Fruit fly (Drosophila melanogaster) whole organism, embryonic: ENCODE results near the gene Tip60.

ENCODE experiments used
- Antp ChIP-seq: fragments of 200-800 bp; sonication (Bioruptor generic); optimal IDR thresholded peaks from 3 replicates; lab custom pipeline; 2016; ENCODE audit warnings: missing biosample characterization, missing genetic modification characterization
- Awh ChIP-seq: fragments of 200-800 bp; sonication (Bioruptor generic); IDR thresholded peaks from 2 replicates; pipeline ENCODE4, ENCODE4 v1.3.6; 2022; ENCODE audit warnings: missing biosample characterization, missing genetic modification characterization
- Bgb ChIP-seq: fragments of 200-800 bp; sonication (Bioruptor generic); IDR thresholded peaks from 2 replicates; pipeline ENCODE4 v1.3.6; 2022; ENCODE audit warnings: missing biosample characterization, missing genetic modification characterization; ENCODE audit not compliant: partially characterized antibody
- CG12104 ChIP-seq: fragments of 200-800 bp; sonication (Bioruptor generic); optimal IDR thresholded peaks from 3 replicates; lab custom pipeline; 2016; ENCODE audit warnings: missing biosample characterization, missing genetic modification characterization
- CG12391 ChIP-seq: fragments of 200-800 bp; sonication (Bioruptor generic); optimal IDR thresholded peaks from 3 replicates; lab custom pipeline; 2018; ENCODE audit warnings: missing biosample characterization, mild to moderate bottlenecking, missing genetic modification characterization, moderate library complexity
- CG12659 ChIP-seq: fragments of 200-800 bp; sonication (Bioruptor generic); optimal IDR thresholded peaks from 3 replicates; lab custom pipeline; 2017; ENCODE audit warnings: mild to moderate bottlenecking, missing biosample characterization, missing genetic modification reagents, missing genetic modification characterization
- CG13123 ChIP-seq: fragments of 200-800 bp; sonication (Bioruptor generic); optimal IDR thresholded peaks from 2 replicates; lab custom pipeline; 2016; ENCODE audit warnings: missing biosample characterization, missing genetic modification characterization
- CG1603 ChIP-seq: fragments of 200-800 bp; sonication (Bioruptor generic); optimal IDR thresholded peaks from 2 replicates; lab custom pipeline; 2019; ENCODE audit warnings: missing biosample characterization, mild to moderate bottlenecking, missing genetic modification characterization, moderate library complexity
- CG1647 ChIP-seq: fragments of 200-800 bp; sonication (Bioruptor generic); optimal IDR thresholded peaks from 3 replicates; lab custom pipeline; 2016; ENCODE audit warnings: missing biosample characterization, missing genetic modification characterization
- CG18619 ChIP-seq: fragments of 200-800 bp; sonication (Bioruptor generic); optimal IDR thresholded peaks from 3 replicates; lab custom pipeline; 2017; ENCODE audit warnings: missing biosample characterization, mild to moderate bottlenecking, missing genetic modification characterization
- CG2120 ChIP-seq: fragments of 200-800 bp; sonication (Bioruptor generic); optimal IDR thresholded peaks from 3 replicates; lab custom pipeline; 2016; ENCODE audit warnings: missing biosample characterization, missing genetic modification characterization
- CG30403 ChIP-seq: fragments of 200-800 bp; sonication (Bioruptor generic); optimal IDR thresholded peaks from 3 replicates; lab custom pipeline; 2016; ENCODE audit warnings: missing biosample characterization, missing genetic modification characterization
- CG31224 ChIP-seq: fragments of 200-800 bp; sonication (Bioruptor generic); IDR thresholded peaks from 2 replicates; pipeline ENCODE4 v1.3.6; 2022; ENCODE audit warnings: missing biosample characterization, missing genetic modification characterization
- CG31388 ChIP-seq: fragments of 200-800 bp; sonication (Bioruptor generic); optimal IDR thresholded peaks from 2 replicates; lab custom pipeline; 2016; ENCODE audit warnings: missing biosample characterization, missing genetic modification characterization
- CG31441 ChIP-seq: fragments of 200-800 bp; sonication (Bioruptor generic); IDR thresholded peaks from 2 replicates; pipeline ENCODE4 v1.3.6; 2022; ENCODE audit warnings: missing biosample characterization, missing genetic modification characterization
- CG3847 ChIP-seq: fragments of 200-800 bp; sonication (Bioruptor generic); IDR thresholded peaks from 2 replicates; pipeline ENCODE4 v1.3.6; 2022; ENCODE audit warnings: missing biosample characterization, missing genetic modification characterization
- CG3995 ChIP-seq: fragments of 200-800 bp; sonication (Bioruptor generic); optimal IDR thresholded peaks from 3 replicates; lab custom pipeline; 2016; ENCODE audit warnings: missing biosample characterization, missing genetic modification characterization
- CG42726 ChIP-seq: fragments of 200-800 bp; sonication (Bioruptor generic); IDR thresholded peaks from 2 replicates; pipeline ENCODE4 v1.3.6; 2022; ENCODE audit warnings: missing biosample characterization, missing genetic modification characterization; ENCODE audit not compliant: partially characterized antibody
- CG4282 ChIP-seq: fragments of 200-800 bp; sonication (Bioruptor generic); optimal IDR thresholded peaks from 2 replicates; lab custom pipeline; 2016; ENCODE audit warnings: missing biosample characterization, missing genetic modification characterization
- CG43689 ChIP-seq: fragments of 200-800 bp; sonication (Bioruptor generic); IDR thresholded peaks from 2 replicates; pipeline ENCODE4 v1.3.6; 2022; ENCODE audit warnings: missing biosample characterization, missing genetic modification characterization
- CG4424 ChIP-seq: fragments of 200-800 bp; sonication (Bioruptor generic); optimal IDR thresholded peaks from 3 replicates; lab custom pipeline; 2016; ENCODE audit warnings: missing biosample characterization, missing genetic modification characterization
- CG8359 ChIP-seq: fragments of 200-800 bp; sonication (Bioruptor generic); optimal IDR thresholded peaks from 2 replicates; lab custom pipeline; 2017; ENCODE audit warnings: missing biosample characterization, mild to moderate bottlenecking, missing genetic modification characterization, borderline replicate concordance
- CG9817 ChIP-seq: fragments of 200-800 bp; sonication (Bioruptor generic); optimal IDR thresholded peaks from 2 replicates; lab custom pipeline; 2018; ENCODE audit warnings: missing biosample characterization, mild to moderate bottlenecking, missing genetic modification characterization, moderate library complexity
- Deaf1 ChIP-seq: fragments of 200-800 bp; optimal IDR thresholded peaks from 3 replicates; lab custom pipeline; 2019; ENCODE audit warnings: missing biosample characterization, mild to moderate bottlenecking, missing genetic modification characterization, moderate library complexity
- Dp ChIP-seq: fragments of 200-800 bp; sonication (Bioruptor generic); optimal IDR thresholded peaks from 2 replicates; lab custom pipeline; 2018; ENCODE audit warnings: missing biosample characterization, mild to moderate bottlenecking, missing genetic modification characterization, moderate library complexity
- Med ChIP-seq: fragments of 200-800 bp; sonication (Bioruptor generic); peaks from one replicate; lab custom pipeline; 2016; ENCODE audit warnings: missing biosample characterization, missing genetic modification characterization, mild to moderate bottlenecking, inconsistent platforms, moderate library complexity
- Meics ChIP-seq: fragments of 200-800 bp; sonication (Bioruptor generic); optimal IDR thresholded peaks from 2 replicates; lab custom pipeline; 2017; ENCODE audit warnings: missing biosample characterization, mild to moderate bottlenecking, missing genetic modification characterization
- Myb ChIP-seq: fragments of 200-800 bp; sonication (Bioruptor generic); optimal IDR thresholded peaks from 2 replicates; lab custom pipeline; 2016; ENCODE audit warnings: missing biosample characterization, missing genetic modification characterization
- NC2β ChIP-seq: fragments of 200-800 bp; sonication (Bioruptor generic); optimal IDR thresholded peaks from 2 replicates; lab custom pipeline; 2016; ENCODE audit warnings: missing biosample characterization, missing genetic modification characterization
- PHDP ChIP-seq: fragments of 200-800 bp; sonication (Bioruptor generic); optimal IDR thresholded peaks from 3 replicates; lab custom pipeline; 2018; ENCODE audit warnings: missing biosample characterization, mild to moderate bottlenecking, missing genetic modification characterization, moderate library complexity
- Sry-δ ChIP-seq: fragments of 200-800 bp; sonication (Bioruptor generic); optimal IDR thresholded peaks from 2 replicates; lab custom pipeline; 2016; ENCODE audit warnings: missing biosample characterization, missing genetic modification characterization
- Stat92E ChIP-seq, 3 experiments: fragments of >200 bp in 2 of 3; fragments of 200-800 bp in 1 of 3; sonication (Bioruptor generic) in 1 of 3; optimal IDR thresholded peaks; 2 replicates each; lab custom pipeline; 2017 to 2019; ENCODE audit warnings: missing biosample characterization in 3 of 3, missing genetic modification characterization in 3 of 3, mild to moderate bottlenecking in 1 of 3, moderate library complexity in 1 of 3
- Xbp1 ChIP-seq: fragments of 200-800 bp; sonication (Bioruptor generic); optimal IDR thresholded peaks from 3 replicates; lab custom pipeline; 2016; ENCODE audit warnings: missing biosample characterization, mild to moderate bottlenecking, missing genetic modification characterization
- YL-1 ChIP-seq: fragments of 200-800 bp; sonication (Bioruptor generic); optimal IDR thresholded peaks from 3 replicates; lab custom pipeline; 2017; ENCODE audit warnings: missing biosample characterization, mild to moderate bottlenecking, missing genetic modification characterization
- ap ChIP-seq: fragments of 200-800 bp; sonication (Bioruptor generic); IDR thresholded peaks from 2 replicates; pipeline ENCODE4 v1.3.6; 2022; ENCODE audit warnings: missing biosample characterization, missing genetic modification characterization
- ara ChIP-seq: fragments of 200-800 bp; sonication (Bioruptor generic); IDR thresholded peaks from 2 replicates; pipeline ENCODE4 v1.3.6; 2022; ENCODE audit warnings: missing biosample characterization, missing genetic modification characterization
- ato ChIP-seq: fragments of 200-800 bp; sonication (Bioruptor generic); IDR thresholded peaks from 2 replicates; pipeline ENCODE4 v1.3.6; 2022; ENCODE audit warnings: missing biosample characterization, missing genetic modification characterization; ENCODE audit not compliant: partially characterized antibody
- croc ChIP-seq: fragments of 200-800 bp; sonication (Bioruptor generic); conservative IDR thresholded peaks from 3 replicates; pipeline ENCODE4 v1.3.6; 2022; ENCODE audit warnings: missing biosample characterization, missing genetic modification characterization
- dm ChIP-seq: fragments of 200-800 bp; sonication (Bioruptor generic); optimal IDR thresholded peaks from 3 replicates; lab custom pipeline; 2016; ENCODE audit warnings: missing biosample characterization, missing genetic modification characterization
- dysf ChIP-seq: fragments of 200-800 bp; sonication (Bioruptor generic); IDR thresholded peaks from 3 replicates; pipeline ENCODE4 v1.3.6; 2022; ENCODE audit warnings: missing biosample characterization, missing genetic modification characterization
- fd64A ChIP-seq: fragments of 200-800 bp; sonication (Bioruptor generic); optimal IDR thresholded peaks from 3 replicates; lab custom pipeline; 2018; ENCODE audit warnings: missing biosample characterization, mild to moderate bottlenecking, missing genetic modification characterization
- mld ChIP-seq: fragments of 200-800 bp; sonication (Bioruptor generic); IDR thresholded peaks from 3 replicates; pipeline ENCODE4 v1.3.6; 2022; ENCODE audit warnings: missing biosample characterization, missing genetic modification characterization; ENCODE audit not compliant: partially characterized antibody
- nau ChIP-seq: fragments of 200-800 bp; sonication (Bioruptor generic); optimal IDR thresholded peaks from 3 replicates; lab custom pipeline; 2017; ENCODE audit warnings: missing biosample characterization, mild to moderate bottlenecking, missing genetic modification characterization, missing genetic modification reagents
- pnt ChIP-seq: fragments of 200-800 bp; sonication (Bioruptor generic); optimal IDR thresholded peaks from 3 replicates; lab custom pipeline; 2016; ENCODE audit warnings: missing biosample characterization, missing genetic modification characterization
- run ChIP-seq: fragments of 200-800 bp; sonication (Bioruptor generic); optimal IDR thresholded peaks from 3 replicates; lab custom pipeline; 2018; ENCODE audit warnings: missing biosample characterization, mild to moderate bottlenecking, missing genetic modification characterization
- salm ChIP-seq: fragments of 200-800 bp; sonication (Bioruptor generic); optimal IDR thresholded peaks from 2 replicates; lab custom pipeline; 2018; ENCODE audit warnings: missing biosample characterization, mild to moderate bottlenecking, missing genetic modification characterization
- slp2 ChIP-seq: fragments of 200-800 bp; sonication (Bioruptor generic); optimal IDR thresholded peaks from 2 replicates; lab custom pipeline; 2016; ENCODE audit warnings: missing biosample characterization, missing genetic modification characterization
- toy ChIP-seq: fragments of 200-800 bp; sonication (Bioruptor generic); IDR thresholded peaks from 2 replicates; pipeline ENCODE4 v1.3.6; 2022; ENCODE audit warnings: missing biosample characterization, missing genetic modification characterization
- unpg ChIP-seq: fragments of 200-800 bp; sonication (Bioruptor generic); optimal IDR thresholded peaks from 3 replicates; lab custom pipeline; 2018; ENCODE audit warnings: missing biosample characterization, mild to moderate bottlenecking, missing genetic modification characterization, moderate library complexity
- usp ChIP-seq: fragments of >200 bp; optimal IDR thresholded peaks from 2 replicates; lab custom pipeline; 2017; ENCODE audit warnings: missing biosample characterization, missing genetic modification characterization
- zf30C ChIP-seq: fragments of 200-800 bp; sonication (Bioruptor generic); optimal IDR thresholded peaks from 3 replicates; lab custom pipeline; 2018; ENCODE audit warnings: missing biosample characterization, mild to moderate bottlenecking, missing genetic modification characterization

Gene Tip60

dm6 chrX:4113698-4114216 is 3.5 kb downstream of the Tip60 start, which contains the start of the genes dgt4 and Nsun2 (continued):
- TF ChIP-seq ato (GFP tag; lab: Robert Waterston, UW): no peak
- TF ChIP-seq Antp (GFP tag; lab: Kevin White, UChicago): peak; percentile 33
- TF ChIP-seq dysf (GFP tag; lab: Robert Waterston, UW): no peak
- no peak for TF ChIP-seq ara (GFP tag; lab: Robert Waterston, UW)
- no peak for TF ChIP-seq CG4282 (GFP tag; lab: Kevin White, UChicago)
- TF ChIP-seq Med: peak; percentile 64
- TF ChIP-seq CG8359: no peak
- 0 out of 2 replicates have a peak, but pooled peaks have one; percentile 13 for TF ChIP-seq CG31441 (GFP tag; lab: Robert Waterston, UW)
- no peak for TF ChIP-seq NC2β (GFP tag; lab: Kevin White, UChicago)
- no peak for TF ChIP-seq CG31224 (GFP tag; lab: Robert Waterston, UW)
- TF ChIP-seq CG1647 (GFP tag; lab: Kevin White, UChicago): no peak
- TF ChIP-seq CG18619 (GFP tag; lab: Kevin White, UChicago): no peak
- peak; percentile 36 for TF ChIP-seq CG30403 (GFP tag; lab: Kevin White, UChicago)
- no peak for TF ChIP-seq pnt (GFP tag; lab: Kevin White, UChicago)
- no peak for TF ChIP-seq toy (GFP tag; lab: Robert Waterston, UW)
- no peak for TF ChIP-seq slp2 (GFP tag; lab: Kevin White, UChicago)
- peak; percentile 49 for TF ChIP-seq Dp (GFP tag; lab: Kevin White, UChicago)
- peak; percentile 49 for TF ChIP-seq YL-1 (GFP tag; lab: Kevin White, UChicago)
- no peak for TF ChIP-seq Deaf1
- peak; percentile 37 for TF ChIP-seq CG2120
- no peak for TF ChIP-seq CG42726 (GFP tag; lab: Robert Waterston, UW)
- no peak for TF ChIP-seq Awh
- TF ChIP-seq Xbp1 (GFP tag; lab: Kevin White, UChicago): peak; percentile 26
- no peak for TF ChIP-seq nau (GFP tag; lab: Kevin White, UChicago)
- peak; percentile 40 for TF ChIP-seq CG1603
- TF ChIP-seq croc (GFP tag; lab: Robert Waterston, UW): no peak
- no peak for TF ChIP-seq zf30C (GFP tag; lab: Kevin White, UChicago)
- peak; percentile 21 for TF ChIP-seq CG3995 (GFP tag; lab: Kevin White, UChicago)
- no peak for TF ChIP-seq mld
- TF ChIP-seq fd64A: no peak
- no peak for TF ChIP-seq Stat92E (GFP tag; optimal IDR thresholded peaks at IDR 0.05; lab: Kevin White, UChicago)
- TF ChIP-seq Bgb: peak; percentile 59
- peak; percentile 21 for TF ChIP-seq CG12391 (tag; lab: Kevin White, UChicago)
- TF ChIP-seq CG4424: peak; percentile 25
- peak; percentile 8 for TF ChIP-seq CG9817 (tag; lab: Kevin White, UChicago)
- TF ChIP-seq dm: peak; percentile 64
- peak; percentile 65 for TF ChIP-seq Sry-δ (GFP tag; lab: Kevin White, UChicago)
- TF ChIP-seq PHDP (tag; lab: Kevin White, UChicago): no peak
- no peak for TF ChIP-seq usp (GFP tag; lab: Kevin White, UChicago)
- TF ChIP-seq Myb (GFP tag; lab: Kevin White, UChicago): peak; percentile 31
- no peak for TF ChIP-seq CG13123
- no peak for TF ChIP-seq Meics (GFP tag; lab: Kevin White, UChicago)
- TF ChIP-seq CG31388: no peak
- TF ChIP-seq CG12659 (GFP tag; lab: Kevin White, UChicago): peak; percentile 32
- no peak for TF ChIP-seq CG43689 (GFP tag; lab: Robert Waterston, UW)
- no peak for TF ChIP-seq unpg (GFP tag; lab: Kevin White, UChicago)
- TF ChIP-seq salm (tag; lab: Kevin White, UChicago): no peak
- 0 out of 2 replicates have a peak, but pooled peaks have one; percentile 29 for TF ChIP-seq CG3847 (GFP tag; lab: Robert Waterston, UW)
- TF ChIP-seq ap (GFP tag; lab: Robert Waterston, UW): no peak
- no peak for TF ChIP-seq run (tag; lab: Kevin White, UChicago)
- TF ChIP-seq CG12104 (GFP tag; lab: Kevin White, UChicago): no peak
